Worm (Caenorhabditis elegans): Measurements from ENCODE around the gene Y46C8AL.11.

ce11 chrIV:3988638-3989152, 45.6 kb downstream of the Y46C8AL.11 start, which contains the start of gene clec-78:
- TF ChIP-seq elt-1 (tag; optimal IDR thresholded peaks at IDR 0.05): no peak
- no peak for TF ChIP-seq ztf-4 (tag; optimal IDR thresholded peaks at IDR 0.05)
- no peak for TF ChIP-seq ceh-82 (tag; optimal IDR thresholded peaks at IDR 0.05)
- TF ChIP-seq aly-2 (tag; optimal IDR thresholded peaks at IDR 0.05): no peak
- no peak for TF ChIP-seq nhr-237 (tag; optimal IDR thresholded peaks at IDR 0.05)
- TF ChIP-seq Y55F3AM.14 (GFP tag; optimal IDR thresholded peaks at IDR 0.05): no peak
- no peak for TF ChIP-seq nhr-12 (tag; optimal IDR thresholded peaks at IDR 0.05)
- TF ChIP-seq lsy-2 (tag; optimal IDR thresholded peaks at IDR 0.05): no peak
- no peak for TF ChIP-seq lin-39 (tag; optimal IDR thresholded peaks at IDR 0.05)
- TF ChIP-seq nhr-23 (tag; optimal IDR thresholded peaks at IDR 0.05): no peak
- no peak for TF ChIP-seq mdl-1 (tag; optimal IDR thresholded peaks at IDR 0.05)
